Fruit fly (Drosophila melanogaster) whole organism: ENCODE results near the gene CG18577.

Experiments
- CG8478 ChIP-seq: fragments of >200 bp; optimal IDR thresholded peaks from 2 replicates; lab custom pipeline; 2018; ENCODE audit warnings: inconsistent platforms
- EcR ChIP-seq, 2 experiments: fragments of >200 bp; optimal IDR thresholded peaks; 2 replicates each; lab custom pipeline; 2017; ENCODE audit warnings: missing biosample characterization in 2 of 2, missing genetic modification characterization in 2 of 2, missing genetic modification reagents in 2 of 2
- pan ChIP-seq: fragments of >200 bp; optimal IDR thresholded peaks from 2 replicates; lab custom pipeline; 2017
- psq ChIP-seq: fragments of >200 bp; optimal IDR thresholded peaks from 2 replicates; lab custom pipeline; 2017

DNA sequence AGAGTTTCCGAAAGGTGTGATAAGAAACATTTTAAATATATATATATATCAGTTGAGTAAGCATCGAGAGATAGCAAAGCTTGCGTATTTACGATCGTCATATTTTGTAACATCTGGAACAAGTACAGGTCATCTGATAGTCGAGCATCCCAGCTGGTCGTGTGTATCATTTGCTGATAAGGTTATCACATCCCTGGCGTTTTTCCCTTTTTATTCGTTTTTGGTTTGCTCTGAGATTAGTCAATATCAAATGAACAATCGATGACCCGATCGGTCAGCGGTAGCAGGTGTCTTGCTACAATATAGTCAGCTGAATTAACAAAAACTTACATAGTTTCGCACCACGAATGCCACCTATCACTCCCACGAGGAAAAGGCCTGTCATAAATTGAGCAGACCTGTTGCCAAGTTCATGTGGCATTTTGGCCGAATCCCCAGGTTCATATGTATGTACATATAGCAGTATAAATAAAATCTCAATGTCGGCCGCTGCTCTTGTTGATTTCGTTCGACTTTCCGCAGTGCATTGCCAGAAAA, 5.1 kb downstream of the CG18577 start:
- peak; percentile 88 for TF ChIP-seq pan
- TF ChIP-seq CG8478 (lab: Kevin White, UChicago), result no peak
- TF ChIP-seq EcR (GFP tag; optimal IDR thresholded peaks at IDR 0.05; lab: Kevin White, UChicago), result no peak
- TF ChIP-seq psq (lab: Kevin White, UChicago), result no peak
